Worm (Caenorhabditis elegans): ENCODE measurements around the gene sqst-1.

ce11 chrIV:12056603-12057002 is 22.5 kb downstream of the sqst-1 start, which contains the start of gene K08E4.2:
- TF ChIP-seq skn-1 (tag; optimal IDR thresholded peaks at IDR 0.05) (no peak), elt-2 (tag; optimal IDR thresholded peaks at IDR 0.05) (no peak)
